Worm (Caenorhabditis elegans) whole organism, L4 larva: ENCODE measurements around the gene nep-15.
A peak's percentile ranks its signal among the peaks of the same experiment; 100 is the strongest.

Source experiments
- R02D3.7 ChIP-seq: fragments of 150-350 bp; sonication (generic microtip); optimal IDR thresholded peaks from 3 replicates; lab custom pipeline; 2014; ENCODE audit warnings: missing biosample characterization, missing genetic modification characterization
- aha-1 ChIP-seq: fragments of 150-350 bp; peaks from one replicate; lab custom pipeline; 2014; ENCODE audit warnings: missing biosample characterization, missing genetic modification characterization
- ama-1 ChIP-seq: fragments of 150-350 bp; optimal IDR thresholded peaks from 2 replicates; lab custom pipeline; 2014; ENCODE audit warnings: inconsistent platforms, mixed read lengths
- ceh-28 ChIP-seq: fragments of 150-350 bp; optimal IDR thresholded peaks from 2 replicates; lab custom pipeline; 2014; ENCODE audit warnings: missing biosample characterization, missing genetic modification reagents, missing genetic modification characterization
- ceh-44 ChIP-seq: fragments of 200-800 bp; sonication (Bioruptor generic); IDR thresholded peaks from 2 replicates; pipeline ENCODE4 v1.3.6; 2022; ENCODE audit warnings: missing genetic modification reagents, missing genetic modification characterization, missing compliant biosample characterization
- ceh-82 ChIP-seq: sonication (generic microtip); optimal IDR thresholded peaks from 2 replicates; lab custom pipeline; 2017; ENCODE audit warnings: missing biosample characterization, missing genetic modification characterization
- daf-12 ChIP-seq: fragments of 150-350 bp; optimal IDR thresholded peaks from 2 replicates; lab custom pipeline; 2014; ENCODE audit warnings: missing biosample characterization, missing genetic modification reagents, missing genetic modification characterization
- dpl-1 ChIP-seq: fragments of 150-350 bp; optimal IDR thresholded peaks from 2 replicates; lab custom pipeline; 2014; ENCODE audit warnings: missing biosample characterization, missing genetic modification reagents, missing genetic modification characterization
- duxl-1 ChIP-seq: sonication (generic microtip); optimal IDR thresholded peaks from 2 replicates; lab custom pipeline; 2016; ENCODE audit warnings: mild to moderate bottlenecking, missing genetic modification characterization, moderate library complexity, missing compliant biosample characterization; ENCODE audit not compliant: poor library complexity
- fkh-10 ChIP-seq: fragments of 150-350 bp; optimal IDR thresholded peaks from 2 replicates; lab custom pipeline; 2014; ENCODE audit warnings: missing biosample characterization, missing genetic modification reagents, missing genetic modification characterization
- hlh-11 ChIP-seq: fragments of 200-800 bp; sonication (Bioruptor generic); optimal IDR thresholded peaks from 2 replicates; lab custom pipeline; 2018; ENCODE audit warnings: mild to moderate bottlenecking, missing genetic modification characterization, missing compliant biosample characterization
- lim-7 ChIP-seq: fragments of 200-800 bp; sonication (Bioruptor generic); IDR thresholded peaks from 2 replicates; pipeline ENCODE4 v1.3.6; 2022; ENCODE audit warnings: missing genetic modification characterization, missing compliant biosample characterization
- lin-1 ChIP-seq: fragments of 200-800 bp; sonication (Bioruptor generic); IDR thresholded peaks from 2 replicates; pipeline ENCODE4 v1.3.6; 2022; ENCODE audit warnings: missing genetic modification reagents, missing genetic modification characterization, missing compliant biosample characterization
- lin-38 ChIP-seq: fragments of 200-800 bp; sonication (Bioruptor generic); IDR thresholded peaks from 2 replicates; pipeline ENCODE4 v1.3.6; 2022; ENCODE audit warnings: missing genetic modification reagents, missing genetic modification characterization, missing compliant biosample characterization
- lin-39 ChIP-seq: fragments of 150-350 bp; optimal IDR thresholded peaks from 2 replicates; lab custom pipeline; 2014; ENCODE audit warnings: missing biosample characterization, missing genetic modification reagents, missing genetic modification characterization
- madf-9 ChIP-seq: fragments of 200-800 bp; sonication (Bioruptor generic); conservative IDR thresholded peaks from 2 replicates; pipeline ENCODE4 v1.3.6; 2022; ENCODE audit warnings: missing genetic modification reagents, missing genetic modification characterization, missing compliant biosample characterization
- mxl-2 ChIP-seq: fragments of 200-800 bp; sonication (Bioruptor generic); conservative IDR thresholded peaks from 2 replicates; pipeline ENCODE4 v1.3.6; 2022; ENCODE audit warnings: missing genetic modification reagents, missing genetic modification characterization, missing compliant biosample characterization
- mxl-3 ChIP-seq: fragments of 200-800 bp; sonication (Bioruptor generic); optimal IDR thresholded peaks from 2 replicates; lab custom pipeline; 2018; ENCODE audit warnings: mild to moderate bottlenecking, missing genetic modification characterization, missing compliant biosample characterization
- nhr-10 ChIP-seq: fragments of 150-350 bp; optimal IDR thresholded peaks from 2 replicates; lab custom pipeline; 2014; ENCODE audit warnings: missing biosample characterization, missing genetic modification characterization
- nhr-102 ChIP-seq: sonication (generic microtip); optimal IDR thresholded peaks from 2 replicates; lab custom pipeline; 2016; ENCODE audit warnings: mild to moderate bottlenecking, missing genetic modification characterization, moderate library complexity, missing compliant biosample characterization
- nhr-11 ChIP-seq: fragments of 150-350 bp; optimal IDR thresholded peaks from 2 replicates; lab custom pipeline; 2014; ENCODE audit warnings: missing biosample characterization, missing genetic modification characterization
- nhr-111 ChIP-seq: fragments of 200-800 bp; sonication (Bioruptor generic); optimal IDR thresholded peaks from 2 replicates; lab custom pipeline; 2018; ENCODE audit warnings: mild to moderate bottlenecking, missing genetic modification characterization, missing compliant biosample characterization
- nhr-25 ChIP-seq: sonication (generic microtip); optimal IDR thresholded peaks from 2 replicates; lab custom pipeline; 2017; ENCODE audit warnings: missing genetic modification characterization, mild to moderate bottlenecking, missing compliant biosample characterization, antibody characterized with exemption, moderate library complexity, borderline replicate concordance; ENCODE audit not compliant: insufficient read depth
- nhr-41 ChIP-seq: fragments of 200-800 bp; sonication (Bioruptor generic); IDR thresholded peaks from 2 replicates; pipeline ENCODE4 v1.3.6; 2022; ENCODE audit warnings: missing genetic modification reagents, missing genetic modification characterization, missing compliant biosample characterization
- nhr-48 ChIP-seq: sonication (generic microtip); optimal IDR thresholded peaks from 2 replicates; lab custom pipeline; 2016; ENCODE audit warnings: mild to moderate bottlenecking, missing genetic modification characterization, missing compliant biosample characterization
- nhr-6 ChIP-seq: fragments of 150-350 bp; optimal IDR thresholded peaks from 2 replicates; lab custom pipeline; 2014; ENCODE audit warnings: missing biosample characterization, missing genetic modification characterization
- nhr-77 ChIP-seq: fragments of 150-350 bp; optimal IDR thresholded peaks from 2 replicates; lab custom pipeline; 2014; ENCODE audit warnings: missing biosample characterization, missing genetic modification characterization
- pha-4 ChIP-seq, 2 experiments: fragments of 150-350 bp in 1 of 2; fragments of 200-800 bp in 1 of 2; sonication (Bioruptor generic) in 1 of 2; IDR thresholded peaks in 1 of 2; optimal IDR thresholded peaks in 1 of 2; 2 replicates each; pipeline versions ENCODE4 v1.3.6 to Lab custom; 2014 to 2022; ENCODE audit warnings: missing genetic modification characterization in 2 of 2, missing genetic modification reagents in 2 of 2, missing biosample characterization in 1 of 2, missing compliant biosample characterization in 1 of 2
- pqm-1 ChIP-seq: sonication (generic microtip); optimal IDR thresholded peaks from 2 replicates; lab custom pipeline; 2017; ENCODE audit warnings: missing biosample characterization, missing genetic modification characterization
- saeg-2 ChIP-seq: fragments of 200-800 bp; sonication (Bioruptor generic); IDR thresholded peaks from 2 replicates; pipeline ENCODE4 v1.3.6; 2022; ENCODE audit warnings: missing genetic modification reagents, missing genetic modification characterization, missing compliant biosample characterization
- skn-1 ChIP-seq: fragments of 150-350 bp; optimal IDR thresholded peaks from 2 replicates; lab custom pipeline; 2014; ENCODE audit warnings: missing biosample characterization, missing genetic modification characterization
- spr-1 ChIP-seq: sonication (generic microtip); optimal IDR thresholded peaks from 2 replicates; lab custom pipeline; 2016; ENCODE audit warnings: mild to moderate bottlenecking, missing genetic modification characterization, missing compliant biosample characterization
- spr-3 ChIP-seq: fragments of 200-800 bp; sonication (Bioruptor generic); optimal IDR thresholded peaks from 2 replicates; lab custom pipeline; 2018; ENCODE audit warnings: mild to moderate bottlenecking, missing genetic modification characterization, missing compliant biosample characterization
- tra-1 ChIP-seq: fragments of 200-800 bp; sonication (Bioruptor generic); IDR thresholded peaks from 2 replicates; pipeline ENCODE4 v1.3.6; 2022; ENCODE audit warnings: missing genetic modification reagents, missing genetic modification characterization, missing compliant biosample characterization
- unc-62 ChIP-seq, 3 experiments: fragments of 150-350 bp in 1 of 3; sonication (generic microtip); optimal IDR thresholded peaks in 2 of 3; peaks in 1 of 3; 1 replicate in 1 of 3; 2 replicates in 2 of 3; lab custom pipeline; 2014 to 2017; ENCODE audit warnings: missing biosample characterization in 3 of 3, missing genetic modification characterization in 3 of 3, missing genetic modification reagents in 3 of 3, missing genotype in 1 of 3
- zfp-3 ChIP-seq: fragments of 200-800 bp; sonication (Bioruptor generic); conservative IDR thresholded peaks from 2 replicates; pipeline ENCODE4 v1.3.6; 2022; ENCODE audit warnings: missing genetic modification reagents, missing genetic modification characterization, missing compliant biosample characterization
- zip-11 ChIP-seq: fragments of 200-800 bp; sonication (Bioruptor generic); IDR thresholded peaks from 2 replicates; pipeline ENCODE4 v1.3.6; 2022; ENCODE audit warnings: missing genetic modification characterization, missing compliant biosample characterization
- zip-2 ChIP-seq: fragments of 150-350 bp; optimal IDR thresholded peaks from 2 replicates; lab custom pipeline; 2014; ENCODE audit warnings: missing biosample characterization, missing genetic modification characterization

Gene nep-15

ce11 chrX:8323371-8323770 is 48.6 kb upstream of the nep-15 start, which contains the start of gene R09F10.1 (continued):
- TF ChIP-seq mxl-2 (GFP tag; lab: Robert Waterston, UW): no peak

ce11 chrX:8326394-8326793 is 45.6 kb upstream of the nep-15 start, which contains the start of gene R09F10.8:
Gene R09F10.8 (minus strand): TSS chrX:8326451.
- TF ChIP-seq unc-62 (GFP tag; optimal IDR thresholded peaks at IDR 0.05 in 1 of 2; lab: Kevin White, UChicago) (peak in 1 of 2 experiments; percentile 91), unc-62 (tag; optimal IDR thresholded peaks at IDR 0.05; lab: Kevin White, UChicago) (no peak), mxl-2 (GFP tag; lab: Robert Waterston, UW) (no peak), zip-11 (no peak), pqm-1 (tag; lab: Kevin White, UChicago) (no peak), ceh-44 (GFP tag; lab: Robert Waterston, UW) (no peak), R02D3.7 (no peak), skn-1 (tag; lab: Kevin White, UChicago) (no peak)
- TF ChIP-seq, all 104 proteins: peak for 1

ce11 chrX:8327800-8328199 is 44.2 kb upstream of the nep-15 start, which contains the start of gene F55E10.4:
Gene F55E10.4 (minus strand): TSS chrX:8327900.
- TF ChIP-seq dpl-1 (GFP tag; lab: Kevin White, UChicago) (no peak), ceh-82 (tag; lab: Kevin White, UChicago) (no peak), nhr-25 (tag; lab: Kevin White, UChicago) (no peak), madf-9 (GFP tag; lab: Robert Waterston, UW) (no peak), zip-11 (no peak), nhr-111 (GFP tag; lab: Kevin White, UChicago) (no peak), nhr-41 (GFP tag; lab: Robert Waterston, UW) (no peak), lin-39 (no peak), nhr-48 (no peak), zfp-3 (GFP tag; lab: Robert Waterston, UW) (no peak), fkh-10 (GFP tag; lab: Kevin White, UChicago) (no peak), tra-1 (GFP tag; lab: Robert Waterston, UW) (no peak), nhr-10 (tag; lab: Kevin White, UChicago) (no peak), lim-7 (GFP tag; lab: Robert Waterston, UW) (no peak), mxl-2 (GFP tag; lab: Robert Waterston, UW) (no peak)

ce11 chrX:8340393-8340792 is 31.6 kb upstream of the nep-15 start, which contains the start of gene F55E10.2:
Gene F55E10.2 (plus strand): TSS chrX:8340693.
- TF ChIP-seq nhr-102 (tag; lab: Kevin White, UChicago) (no peak), aha-1 (tag; lab: Kevin White, UChicago) (no peak)

- TF ChIP-seq lin-38 (GFP tag; lab: Robert Waterston, UW) (no peak), nhr-6 (tag; lab: Kevin White, UChicago) (no peak), ceh-28 (tag; lab: Kevin White, UChicago) (no peak), pha-4 (GFP tag; IDR thresholded peaks at IDR 0.05; lab: Robert Waterston, UW) (no peak), pha-4 (tag; optimal IDR thresholded peaks at IDR 0.05; lab: Kevin White, UChicago) (no peak), spr-3 (GFP tag; lab: Kevin White, UChicago) (no peak), hlh-11 (tag; lab: Kevin White, UChicago) (no peak), mxl-3 (GFP tag; lab: Kevin White, UChicago) (no peak), ama-1 (lab: Kevin White, UChicago) (no peak), duxl-1 (tag; lab: Kevin White, UChicago) (no peak), unc-62 (GFP tag; optimal IDR thresholded peaks at IDR 0.05 in 1 of 2; lab: Kevin White, UChicago) (no peak), unc-62 (tag; optimal IDR thresholded peaks at IDR 0.05; lab: Kevin White, UChicago) (no peak), spr-1 (no peak), lin-1 (GFP tag; lab: Robert Waterston, UW) (no peak), nhr-77 (tag; lab: Kevin White, UChicago) (no peak), nhr-11 (tag; lab: Kevin White, UChicago) (no peak), daf-12 (tag; lab: Kevin White, UChicago) (no peak), saeg-2 (no peak), zip-2 (tag; lab: Kevin White, UChicago) (no peak)
- TF ChIP-seq, all 104 proteins: peak for 0
Measured at ce11 chrX:8341675-8342074, 30.3 kb upstream of the nep-15 start, which contains the start of gene F55E10.1. Gene F55E10.1 (plus strand): TSS chrX:8341975.
